Worm (Caenorhabditis elegans): Measurements from ENCODE around the gene fbxc-36.

DNA sequence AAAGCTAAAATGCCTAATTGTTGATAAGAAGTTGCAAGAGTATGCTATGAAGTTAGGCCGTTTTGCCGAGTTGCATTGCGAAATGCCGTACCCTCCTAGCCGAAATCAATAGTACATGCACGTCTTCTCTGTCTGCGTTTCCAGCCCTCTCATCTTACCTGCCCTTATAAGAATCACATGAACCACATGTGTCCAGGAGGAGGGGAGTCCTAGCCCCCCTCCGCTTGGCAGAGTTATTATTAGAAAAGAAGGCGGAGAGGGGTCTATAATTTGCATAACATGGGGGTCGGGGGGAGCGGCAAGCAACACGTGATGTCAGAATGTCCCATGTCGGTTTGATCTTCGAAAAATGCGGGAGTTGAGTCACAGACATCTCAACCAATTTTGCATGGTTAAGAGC lies 12.3 kb downstream of the fbxc-36 start:
- no peak for TF ChIP-seq lsl-1 (GFP tag; optimal IDR thresholded peaks at IDR 0.05)
- TF ChIP-seq ama-1 (optimal IDR thresholded peaks at IDR 0.05), result no peak
- TF ChIP-seq ama-1 (GFP tag; optimal IDR thresholded peaks at IDR 0.05), result no peak
- TF ChIP-seq F10E7.11 (tag; optimal IDR thresholded peaks at IDR 0.05), result no peak
- no peak for TF ChIP-seq lin-35 (GFP tag; optimal IDR thresholded peaks at IDR 0.05)
- TF ChIP-seq rec-8 (tag; optimal IDR thresholded peaks at IDR 0.05), result no peak
- no peak for TF ChIP-seq attf-3 (GFP tag; conservative IDR thresholded peaks at IDR 0.05)
- TF ChIP-seq ztf-22 (GFP tag; optimal IDR thresholded peaks at IDR 0.05), result no peak
- TF ChIP-seq nfya-2 (GFP tag; IDR thresholded peaks at IDR 0.05), result no peak
